Fruit fly (Drosophila melanogaster): Measurements from ENCODE around the gene Nmdmc.
A peak's percentile ranks its signal among the peaks of the same experiment; 100 is the strongest.

The Nmdmc gene

dm6 chr3R:9013765-9014380, 36.5 kb downstream of the Nmdmc start (continued):
- TF ChIP-seq CG9817 (tag; optimal IDR thresholded peaks at IDR 0.05) (peak; percentile 28), CG8359 (GFP tag; optimal IDR thresholded peaks at IDR 0.05; ENCODE audit: borderline replicate concordance) (no peak), CG4328 (GFP tag; optimal IDR thresholded peaks at IDR 0.05) (peak; percentile 12), CG18476 (GFP tag; optimal IDR thresholded peaks at IDR 0.05) (peak; percentile 17), CG15514 (GFP tag; optimal IDR thresholded peaks at IDR 0.05) (peak; percentile 63), CG11696 (GFP tag; IDR thresholded peaks at IDR 0.05) (peak; percentile 97)

dm6 chr3R:9011708-9012107, 38.6 kb downstream of the Nmdmc start:
- TF ChIP-seq pros (GFP tag; optimal IDR thresholded peaks at IDR 0.05) (no peak), CG12071 (GFP tag; optimal IDR thresholded peaks at IDR 0.05) (no peak), tin (GFP tag; optimal IDR thresholded peaks at IDR 0.05) (no peak), Xbp1 (GFP tag; optimal IDR thresholded peaks at IDR 0.05) (no peak), CG4730 (GFP tag; IDR thresholded peaks at IDR 0.05) (no peak), Med (GFP tag) (peak; percentile 7), Drgx (GFP tag; IDR thresholded peaks at IDR 0.05) (peak; percentile 17; the same call in 1 of the 2 replicates), CG12391 (tag; optimal IDR thresholded peaks at IDR 0.05) (no peak), grn (GFP tag; optimal IDR thresholded peaks at IDR 0.05) (no peak), Blimp-1 (GFP tag; optimal IDR thresholded peaks at IDR 0.05) (no peak), CG9797 (GFP tag; optimal IDR thresholded peaks at IDR 0.05) (no peak), Hr51 (GFP tag; optimal IDR thresholded peaks at IDR 0.05) (no peak)

- TF ChIP-seq Drgx (GFP tag; IDR thresholded peaks at IDR 0.05) (peak; percentile 39; the same call in 1 of the 2 replicates), CG9437 (GFP tag; optimal IDR thresholded peaks at IDR 0.05) (no peak)
Observed at dm6 chr3R:9010695-9011094, 39.7 kb downstream of the Nmdmc start.

dm6 chr3R:9008202-9008601, 42.2 kb downstream of the Nmdmc start, which contains the start of gene CG11983:
Gene CG11983 (plus strand): TSS chr3R:9008321.
- TF ChIP-seq CoRest (tag; optimal IDR thresholded peaks at IDR 0.05) (peak; percentile 48), Sry-δ (GFP tag; optimal IDR thresholded peaks at IDR 0.05) (peak; percentile 37), Dref (GFP tag; IDR thresholded peaks at IDR 0.05) (no peak), CG1529 (GFP tag; optimal IDR thresholded peaks at IDR 0.05) (no peak), Fer2 (tag; optimal IDR thresholded peaks at IDR 0.05) (no peak), zfh2 (GFP tag; optimal IDR thresholded peaks at IDR 0.05) (no peak), CG33213 (GFP tag; optimal IDR thresholded peaks at IDR 0.05) (no peak), CG8290 (GFP tag; optimal IDR thresholded peaks at IDR 0.05) (no peak), CG8290 (tag; optimal IDR thresholded peaks at IDR 0.05) (no peak), disco-r (GFP tag; optimal IDR thresholded peaks at IDR 0.05) (no peak), CG7987 (GFP tag; optimal IDR thresholded peaks at IDR 0.05) (no peak), CG6854 (GFP tag; optimal IDR thresholded peaks at IDR 0.05) (no peak), CG17361 (GFP tag; IDR thresholded peaks at IDR 0.05) (no peak), HLH4C (GFP tag; IDR thresholded peaks at IDR 0.05; ENCODE audit: partially characterized antibody) (no peak), YL-1 (GFP tag; optimal IDR thresholded peaks at IDR 0.05) (peak; percentile 8), D19B (GFP tag; optimal IDR thresholded peaks at IDR 0.05) (no peak), HLH54F (GFP tag; optimal IDR thresholded peaks at IDR 0.05) (no peak), pzg (GFP tag; optimal IDR thresholded peaks at IDR 0.05) (peak; percentile 83), CG4617 (GFP tag; optimal IDR thresholded peaks at IDR 0.05; ENCODE audit: borderline replicate concordance) (no peak), CG3726 (GFP tag; IDR thresholded peaks at IDR 0.05) (no peak), CG18619 (GFP tag; optimal IDR thresholded peaks at IDR 0.05) (no peak), slou (GFP tag; optimal IDR thresholded peaks at IDR 0.05) (no peak), BEAF-32 (GFP tag; optimal IDR thresholded peaks at IDR 0.05) (peak; percentile 30), Lpt (GFP tag; optimal IDR thresholded peaks at IDR 0.05) (no peak), chm (GFP tag; IDR thresholded peaks at IDR 0.05) (no peak), Lhr (GFP tag; optimal IDR thresholded peaks at IDR 0.05) (peak; percentile 55), Med (GFP tag) (peak; percentile 53), Meics (GFP tag; optimal IDR thresholded peaks at IDR 0.05) (no peak)

All from whole organism, embryonic.